Worm (Caenorhabditis elegans) whole organism, midembryonic: Measurements from ENCODE around the gene C28D4.4.

Source experiments
- T22C8.4 ChIP-seq: fragments of 200-800 bp; sonication (Bioruptor generic); IDR thresholded peaks from 2 replicates; pipeline ENCODE4 v1.3.6; 2022; ENCODE audit warnings: missing genetic modification characterization, missing compliant biosample characterization
- cog-1 ChIP-seq: sonication (generic microtip); optimal IDR thresholded peaks from 2 replicates; lab custom pipeline; 2016; ENCODE audit warnings: missing genetic modification characterization, missing compliant biosample characterization
- flt-1 ChIP-seq: fragments of 200-800 bp; sonication (Bioruptor generic); IDR thresholded peaks from 2 replicates; pipeline ENCODE4 v1.3.6; 2022; ENCODE audit warnings: missing genetic modification characterization, missing compliant biosample characterization
- klf-2 ChIP-seq: fragments of 200-800 bp; sonication (Bioruptor generic); conservative IDR thresholded peaks from 2 replicates; pipeline ENCODE4 v1.3.6; 2022; ENCODE audit warnings: missing genetic modification reagents, missing genetic modification characterization, missing compliant biosample characterization
- med-1 ChIP-seq: sonication (generic microtip); optimal IDR thresholded peaks from 2 replicates; lab custom pipeline; 2017; ENCODE audit warnings: missing genetic modification characterization, mild to moderate bottlenecking, missing compliant biosample characterization, antibody characterized with exemption, missing genetic modification reagents; ENCODE audit not compliant: insufficient read depth
- ref-1 ChIP-seq: fragments of 200-800 bp; sonication (Bioruptor generic); conservative IDR thresholded peaks from 2 replicates; pipeline ENCODE4 v1.3.6; 2022; ENCODE audit warnings: missing genetic modification reagents, missing genetic modification characterization, missing compliant biosample characterization
- tab-1 ChIP-seq: fragments of 200-800 bp; sonication (Bioruptor generic); IDR thresholded peaks from 2 replicates; pipeline ENCODE4 v1.3.6; 2022; ENCODE audit warnings: missing genetic modification characterization, missing compliant biosample characterization
- ztf-23 ChIP-seq: fragments of 200-800 bp; sonication (Bioruptor generic); IDR thresholded peaks from 2 replicates; pipeline ENCODE4 v1.3.6; 2022; ENCODE audit warnings: missing genetic modification reagents, missing genetic modification characterization, missing compliant biosample characterization
- ztf-29 ChIP-seq: fragments of 200-800 bp; sonication (Bioruptor generic); IDR thresholded peaks from 2 replicates; pipeline ENCODE4 v1.3.6; 2022; ENCODE audit warnings: missing genetic modification reagents, missing genetic modification characterization, missing compliant biosample characterization

DNA sequence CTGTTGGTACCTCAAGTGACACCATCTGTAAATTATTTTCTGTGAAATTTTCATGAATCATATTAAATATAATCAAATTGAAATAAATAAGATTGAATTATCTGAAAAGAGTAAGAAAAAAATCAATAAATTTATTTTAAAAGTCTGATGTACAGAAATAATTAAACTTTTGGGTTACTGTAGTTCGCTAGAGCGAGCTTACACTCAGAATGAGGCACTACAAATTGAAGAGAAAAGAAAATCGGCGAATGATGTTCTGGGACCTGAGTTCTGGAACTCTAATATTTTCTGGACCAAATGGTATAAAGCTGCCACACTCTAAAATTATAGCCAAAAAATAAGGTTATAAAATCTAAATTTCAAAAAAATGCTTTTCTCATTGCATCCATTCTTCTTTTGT lies 10.9 kb downstream of the C28D4.4 start:
- TF ChIP-seq T22C8.4 (GFP tag; lab: Robert Waterston, UW) (no peak), klf-2 (no peak), med-1 (no peak), ztf-23 (GFP tag; lab: Robert Waterston, UW) (no peak), ztf-29 (no peak), flt-1 (no peak), ref-1 (GFP tag; lab: Robert Waterston, UW) (no peak), cog-1 (no peak), tab-1 (GFP tag; lab: Robert Waterston, UW) (no peak)
